Fruit fly (Drosophila melanogaster) whole organism, prepupa: ENCODE measurements around the gene CG43938.
A peak's percentile ranks its signal among the peaks of the same experiment; 100 is the strongest.

Experiments used
- Blimp-1 ChIP-seq: fragments of 200-800 bp; sonication (Bioruptor generic); optimal IDR thresholded peaks from 3 replicates; lab custom pipeline; 2017; ENCODE audit warnings: missing biosample characterization, missing genetic modification characterization, mild to moderate bottlenecking, moderate library complexity, missing genetic modification reagents
- CG10631 ChIP-seq: fragments of 200-800 bp; sonication (Bioruptor generic); optimal IDR thresholded peaks from 2 replicates; lab custom pipeline; 2016; ENCODE audit warnings: missing biosample characterization, missing genetic modification characterization
- CG10669 ChIP-seq: fragments of 200-800 bp; sonication (Bioruptor generic); optimal IDR thresholded peaks from 3 replicates; lab custom pipeline; 2018; ENCODE audit warnings: missing biosample characterization, mild to moderate bottlenecking, missing genetic modification characterization, moderate library complexity
- CG11294 ChIP-seq: fragments of 200-800 bp; sonication (Bioruptor generic); IDR thresholded peaks from 2 replicates; pipeline ENCODE4 v1.3.6; 2022; ENCODE audit warnings: missing biosample characterization, missing genetic modification characterization
- CG11762 ChIP-seq: fragments of 200-800 bp; sonication (Bioruptor generic); optimal IDR thresholded peaks from 3 replicates; lab custom pipeline; 2016; ENCODE audit warnings: missing biosample characterization, missing genetic modification characterization; ENCODE audit not compliant: insufficient read depth
- CG15336 ChIP-seq: fragments of 200-800 bp; sonication (Bioruptor generic); IDR thresholded peaks from 2 replicates; pipeline ENCODE4 v1.3.6; 2022; ENCODE audit warnings: missing biosample characterization, missing genetic modification characterization
- CG1621 ChIP-seq: fragments of 200-800 bp; sonication (Bioruptor generic); optimal IDR thresholded peaks from 3 replicates; lab custom pipeline; 2018; ENCODE audit warnings: missing biosample characterization, mild to moderate bottlenecking, missing genetic modification characterization
- CG16779 ChIP-seq: fragments of 200-800 bp; sonication (Bioruptor generic); optimal IDR thresholded peaks from 3 replicates; lab custom pipeline; 2017; ENCODE audit warnings: missing biosample characterization, mild to moderate bottlenecking, missing genetic modification characterization
- CG31627 ChIP-seq: fragments of 200-800 bp; sonication (Bioruptor generic); optimal IDR thresholded peaks from 3 replicates; lab custom pipeline; 2016; ENCODE audit warnings: missing biosample characterization, missing genetic modification characterization
- CG32006 ChIP-seq: fragments of 200-800 bp; sonication (Bioruptor generic); optimal IDR thresholded peaks from 3 replicates; lab custom pipeline; 2017; ENCODE audit warnings: missing biosample characterization, mild to moderate bottlenecking, missing genetic modification characterization
- CG34406 ChIP-seq: fragments of 200-800 bp; sonication (Bioruptor generic); optimal IDR thresholded peaks from 3 replicates; lab custom pipeline; 2016; ENCODE audit warnings: missing biosample characterization, missing genetic modification characterization
- CG3919 ChIP-seq: fragments of 200-800 bp; sonication (Bioruptor generic); optimal IDR thresholded peaks from 3 replicates; lab custom pipeline; 2016; ENCODE audit warnings: missing biosample characterization, missing genetic modification characterization
- CG4318 ChIP-seq: fragments of 200-800 bp; sonication (Bioruptor generic); optimal IDR thresholded peaks from 3 replicates; lab custom pipeline; 2017; ENCODE audit warnings: missing biosample characterization, mild to moderate bottlenecking, missing genetic modification characterization
- CG6276 ChIP-seq: fragments of 200-800 bp; sonication (Bioruptor generic); optimal IDR thresholded peaks from 2 replicates; lab custom pipeline; 2017; ENCODE audit warnings: missing biosample characterization, mild to moderate bottlenecking, missing genetic modification characterization
- CG6808 ChIP-seq: fragments of 200-800 bp; sonication (Bioruptor generic); optimal IDR thresholded peaks from 3 replicates; lab custom pipeline; 2017; ENCODE audit warnings: missing biosample characterization, missing genetic modification characterization, mild to moderate bottlenecking, moderate library complexity, missing genetic modification reagents
- CG6854 ChIP-seq: fragments of 200-800 bp; sonication (Bioruptor generic); optimal IDR thresholded peaks from 2 replicates; lab custom pipeline; 2017; ENCODE audit warnings: missing biosample characterization, mild to moderate bottlenecking, missing genetic modification characterization
- CG7368 ChIP-seq: fragments of 200-800 bp; sonication (Bioruptor generic); optimal IDR thresholded peaks from 3 replicates; lab custom pipeline; 2016; ENCODE audit warnings: missing biosample characterization, missing genetic modification characterization
- CG8119 ChIP-seq: fragments of 200-800 bp; sonication (Bioruptor generic); IDR thresholded peaks from 3 replicates; pipeline ENCODE4 v1.3.6; 2022; ENCODE audit warnings: missing biosample characterization, missing genetic modification characterization
- CG8319 ChIP-seq: fragments of 200-800 bp; sonication (Bioruptor generic); optimal IDR thresholded peaks from 3 replicates; lab custom pipeline; 2016; ENCODE audit warnings: missing biosample characterization, missing genetic modification characterization
- CG8632 ChIP-seq: fragments of 200-800 bp; sonication (Bioruptor generic); optimal IDR thresholded peaks from 3 replicates; lab custom pipeline; 2016; ENCODE audit warnings: missing biosample characterization, missing genetic modification characterization
- CG9139 ChIP-seq: fragments of 200-800 bp; sonication (Bioruptor generic); optimal IDR thresholded peaks from 3 replicates; lab custom pipeline; 2017; ENCODE audit warnings: missing biosample characterization, mild to moderate bottlenecking, missing genetic modification characterization
- Eip78C ChIP-seq: fragments of 200-800 bp; sonication (Bioruptor generic); peaks from one replicate; lab custom pipeline; 2016; ENCODE audit warnings: missing biosample characterization, missing genetic modification characterization
- Eip93F ChIP-seq: fragments of 200-800 bp; sonication (Bioruptor generic); optimal IDR thresholded peaks from 2 replicates; lab custom pipeline; 2016; ENCODE audit warnings: missing biosample characterization, mild to moderate bottlenecking, missing genetic modification characterization
- Ets21C ChIP-seq: fragments of 200-800 bp; sonication (Bioruptor generic); optimal IDR thresholded peaks from 3 replicates; lab custom pipeline; 2016; ENCODE audit warnings: missing biosample characterization, missing genetic modification characterization
- Ets96B ChIP-seq: fragments of 200-800 bp; optimal IDR thresholded peaks from 2 replicates; lab custom pipeline; 2019; ENCODE audit warnings: missing biosample characterization, mild to moderate bottlenecking, missing genetic modification characterization, moderate library complexity
- Gug ChIP-seq: fragments of 200-800 bp; sonication (Bioruptor generic); IDR thresholded peaks from 2 replicates; pipeline ENCODE4 v1.3.6; 2022; ENCODE audit warnings: missing biosample characterization, missing genetic modification characterization
- Hr38 ChIP-seq: sonication (Bioruptor generic); optimal IDR thresholded peaks from 2 replicates; lab custom pipeline; 2016; ENCODE audit warnings: missing biosample characterization, missing genetic modification characterization
- Hr39 ChIP-seq: fragments of 200-800 bp; sonication (Bioruptor generic); optimal IDR thresholded peaks from 2 replicates; lab custom pipeline; 2016; ENCODE audit warnings: missing biosample characterization, missing genetic modification characterization
- Hr4 ChIP-seq: fragments of 200-800 bp; sonication (Bioruptor generic); optimal IDR thresholded peaks from 3 replicates; lab custom pipeline; 2016; ENCODE audit warnings: missing biosample characterization, missing genetic modification characterization
- Lpt ChIP-seq: fragments of 200-800 bp; sonication (Bioruptor generic); optimal IDR thresholded peaks from 3 replicates; lab custom pipeline; 2016; ENCODE audit warnings: missing biosample characterization, missing genetic modification characterization
- Met ChIP-seq: fragments of 200-800 bp; sonication (Bioruptor generic); optimal IDR thresholded peaks from 3 replicates; lab custom pipeline; 2016; ENCODE audit warnings: missing biosample characterization, missing genetic modification characterization
- OdsH ChIP-seq: fragments of 200-800 bp; sonication (Bioruptor generic); optimal IDR thresholded peaks from 3 replicates; lab custom pipeline; 2016; ENCODE audit warnings: missing biosample characterization, missing genetic modification characterization
- Smox ChIP-seq: fragments of 200-800 bp; sonication (Bioruptor generic); optimal IDR thresholded peaks from 3 replicates; lab custom pipeline; 2016; ENCODE audit warnings: missing biosample characterization, missing genetic modification characterization
- Sox102F ChIP-seq: fragments of 200-800 bp; sonication (Bioruptor generic); optimal IDR thresholded peaks from 2 replicates; lab custom pipeline; 2016; ENCODE audit warnings: missing biosample characterization, mild to moderate bottlenecking, missing genetic modification characterization
- Sox14 ChIP-seq: fragments of 200-800 bp; sonication (Bioruptor generic); optimal IDR thresholded peaks from 3 replicates; lab custom pipeline; 2016; ENCODE audit warnings: missing biosample characterization, missing genetic modification characterization
- Sox15 ChIP-seq: fragments of 200-800 bp; sonication (Bioruptor generic); optimal IDR thresholded peaks from 3 replicates; lab custom pipeline; 2016; ENCODE audit warnings: missing biosample characterization, missing genetic modification characterization
- achi ChIP-seq: fragments of 200-800 bp; sonication (Bioruptor generic); optimal IDR thresholded peaks from 3 replicates; lab custom pipeline; 2016; ENCODE audit warnings: missing biosample characterization, missing genetic modification characterization
- acj6 ChIP-seq: fragments of 200-800 bp; sonication (Bioruptor generic); optimal IDR thresholded peaks from 3 replicates; lab custom pipeline; 2016; ENCODE audit warnings: missing biosample characterization, missing genetic modification characterization
- cyc ChIP-seq: fragments of 200-800 bp; sonication (Bioruptor generic); optimal IDR thresholded peaks from 3 replicates; lab custom pipeline; 2016; ENCODE audit warnings: missing biosample characterization, missing genetic modification characterization
- dac ChIP-seq: fragments of 200-800 bp; sonication (Bioruptor generic); optimal IDR thresholded peaks from 2 replicates; lab custom pipeline; 2017; ENCODE audit warnings: missing biosample characterization, mild to moderate bottlenecking, missing genetic modification characterization
- dsx ChIP-seq: fragments of 200-800 bp; optimal IDR thresholded peaks from 3 replicates; lab custom pipeline; 2019; ENCODE audit warnings: missing biosample characterization, mild to moderate bottlenecking, missing genetic modification characterization, moderate library complexity; ENCODE audit not compliant: poor library complexity, severe bottlenecking
- eg ChIP-seq: fragments of 200-800 bp; sonication (Bioruptor generic); IDR thresholded peaks from 3 replicates; pipeline ENCODE4 v1.3.6; 2022; ENCODE audit warnings: missing biosample characterization, missing genetic modification characterization
- esn ChIP-seq: fragments of 200-800 bp; sonication (Bioruptor generic); optimal IDR thresholded peaks from 2 replicates; lab custom pipeline; 2016; ENCODE audit warnings: missing biosample characterization, mild to moderate bottlenecking, missing genetic modification characterization, moderate library complexity
- fd85E ChIP-seq: fragments of 200-800 bp; sonication (Bioruptor generic); optimal IDR thresholded peaks from 3 replicates; lab custom pipeline; 2016; ENCODE audit warnings: missing biosample characterization, missing genetic modification characterization
- fkh ChIP-seq: fragments of 200-800 bp; sonication (Bioruptor generic); optimal IDR thresholded peaks from 3 replicates; lab custom pipeline; 2017; ENCODE audit warnings: missing biosample characterization, mild to moderate bottlenecking, missing genetic modification characterization, moderate library complexity
- net ChIP-seq: fragments of 200-800 bp; sonication (Bioruptor generic); optimal IDR thresholded peaks from 3 replicates; lab custom pipeline; 2016; ENCODE audit warnings: missing biosample characterization, missing genetic modification characterization
- pdm3 ChIP-seq: fragments of 200-800 bp; sonication (Bioruptor generic); optimal IDR thresholded peaks from 3 replicates; lab custom pipeline; 2016; ENCODE audit warnings: missing biosample characterization, missing genetic modification characterization
- salr ChIP-seq, 2 experiments: fragments of 200-800 bp; sonication (Bioruptor generic); optimal IDR thresholded peaks; 3 replicates each; lab custom pipeline; 2016 to 2018; ENCODE audit warnings: missing biosample characterization in 2 of 2, missing genetic modification characterization in 2 of 2, mild to moderate bottlenecking in 1 of 2
- spab ChIP-seq: fragments of 200-800 bp; sonication (Bioruptor generic); optimal IDR thresholded peaks from 2 replicates; lab custom pipeline; 2017; ENCODE audit warnings: missing biosample characterization, mild to moderate bottlenecking, missing genetic modification characterization, missing genetic modification reagents
- ss ChIP-seq, 2 experiments: fragments of 200-800 bp; sonication (Bioruptor generic); optimal IDR thresholded peaks; 2 replicates in 1 of 2; 3 replicates in 1 of 2; lab custom pipeline; 2017 to 2018; ENCODE audit warnings: mild to moderate bottlenecking in 2 of 2, missing biosample characterization in 2 of 2, missing genetic modification characterization in 2 of 2, moderate library complexity in 1 of 2
- svp ChIP-seq: fragments of 200-800 bp; sonication (Bioruptor generic); peaks from one replicate; lab custom pipeline; 2016; ENCODE audit warnings: missing biosample characterization, missing genetic modification characterization
- topi ChIP-seq: fragments of 200-800 bp; sonication (Bioruptor generic); optimal IDR thresholded peaks from 3 replicates; lab custom pipeline; 2016; ENCODE audit warnings: missing biosample characterization, missing genetic modification characterization
- vri ChIP-seq: fragments of 200-800 bp; sonication (Bioruptor generic); optimal IDR thresholded peaks from 3 replicates; lab custom pipeline; 2016; ENCODE audit warnings: missing biosample characterization, mild to moderate bottlenecking, missing genetic modification characterization

The CG43938 gene

dm6 chr3L:21100429-21100828 is 21.0 kb upstream of the CG43938 start:
- TF ChIP-seq CG7368 (GFP tag; lab: Kevin White, UChicago) (no peak), fd85E (GFP tag; lab: Kevin White, UChicago) (no peak), esn (peak; percentile 50), CG34406 (no peak), Met (GFP tag; lab: Kevin White, UChicago) (peak; percentile 59), vri (GFP tag; lab: Kevin White, UChicago) (no peak), acj6 (peak; percentile 30), net (GFP tag; lab: Kevin White, UChicago) (peak; percentile 4), Hr38 (GFP tag; lab: Kevin White, UChicago) (no peak), CG10631 (GFP tag; lab: Kevin White, UChicago) (no peak), CG31627 (GFP tag; lab: Kevin White, UChicago) (peak; percentile 42), Blimp-1 (GFP tag; lab: Kevin White, UChicago) (no peak), Ets21C (GFP tag; lab: Kevin White, UChicago) (peak; percentile 40), Sox14 (GFP tag; lab: Kevin White, UChicago) (peak; percentile 19), Ets96B (tag; lab: Kevin White, UChicago) (no peak), Eip78C (GFP tag; lab: Kevin White, UChicago) (peak; percentile 54), CG15336 (GFP tag; lab: Robert Waterston, UW) (0 out of 2 replicates have a peak, but pooled peaks have one; percentile 17), CG8119 (GFP tag; lab: Robert Waterston, UW) (peak; percentile 41; the same call in 1 of the 3 replicates), Sox102F (peak; percentile 51), fkh (GFP tag; lab: Kevin White, UChicago) (no peak), CG16779 (tag; lab: Kevin White, UChicago) (no peak), CG6854 (GFP tag; lab: Kevin White, UChicago) (no peak), OdsH (GFP tag; lab: Kevin White, UChicago) (peak; percentile 25), CG11762 (GFP tag; lab: Kevin White, UChicago) (no peak), topi (GFP tag; lab: Kevin White, UChicago) (peak; percentile 46), achi (no peak), salr (GFP tag; optimal IDR thresholded peaks at IDR 0.05; lab: Kevin White, UChicago) (no peak), ss (GFP tag; optimal IDR thresholded peaks at IDR 0.05; lab: Kevin White, UChicago) (no peak), CG3919 (GFP tag; lab: Kevin White, UChicago) (no peak), CG1621 (tag; lab: Kevin White, UChicago) (no peak), pdm3 (GFP tag; lab: Kevin White, UChicago) (no peak), Eip93F (GFP tag; lab: Kevin White, UChicago) (no peak), spab (GFP tag; lab: Kevin White, UChicago) (no peak), Smox (GFP tag; lab: Kevin White, UChicago) (peak; percentile 38), CG32006 (peak; percentile 25), dsx (GFP tag; lab: Kevin White, UChicago) (no peak), Sox15 (GFP tag; lab: Kevin White, UChicago) (no peak), Hr39 (GFP tag; lab: Kevin White, UChicago) (peak; percentile 42), CG8632 (GFP tag; lab: Kevin White, UChicago) (no peak), CG4318 (GFP tag; lab: Kevin White, UChicago) (no peak), CG8319 (GFP tag; lab: Kevin White, UChicago) (no peak), Hr4 (GFP tag; lab: Kevin White, UChicago) (peak; percentile 21), CG10669 (no peak), cyc (GFP tag; lab: Kevin White, UChicago) (peak; percentile 26), svp (GFP tag; lab: Kevin White, UChicago) (peak; percentile 80), eg (0 out of 3 replicates have a peak, but pooled peaks have one; percentile 20), Lpt (GFP tag; lab: Kevin White, UChicago) (no peak), Gug (GFP tag; lab: Robert Waterston, UW) (no peak), CG9139 (GFP tag; lab: Kevin White, UChicago) (no peak), CG11294 (GFP tag; lab: Robert Waterston, UW) (no peak), dac (GFP tag; lab: Kevin White, UChicago) (no peak), CG6276 (GFP tag; lab: Kevin White, UChicago) (peak; percentile 26), CG6808 (GFP tag; lab: Kevin White, UChicago) (no peak)
